Worm (Caenorhabditis elegans) whole organism, L2 larva: ENCODE data around the gene F46F5.15.
"Not testable (repeated sequence)": the region's sequence is repeated elsewhere in the genome, so short reads cannot be mapped to it uniquely, and the experiment has no call there.

Experiments used
- F13H6.1 ChIP-seq: sonication (generic microtip); optimal IDR thresholded peaks from 2 replicates; lab custom pipeline; 2016; ENCODE audit warnings: missing genetic modification characterization, missing compliant biosample characterization
- Y55F3AM.14 ChIP-seq: fragments of 200-800 bp; sonication (Bioruptor generic); optimal IDR thresholded peaks from 2 replicates; lab custom pipeline; 2018; ENCODE audit warnings: mild to moderate bottlenecking, missing genetic modification characterization, missing compliant biosample characterization
- ZK546.5 ChIP-seq: sonication (generic microtip); optimal IDR thresholded peaks from 2 replicates; lab custom pipeline; 2017; ENCODE audit warnings: missing biosample characterization, missing genetic modification characterization
- alr-1 ChIP-seq: fragments of 150-350 bp; optimal IDR thresholded peaks from 2 replicates; lab custom pipeline; 2014; ENCODE audit warnings: missing biosample characterization, missing genetic modification characterization
- aly-2 ChIP-seq: fragments of 150-350 bp; optimal IDR thresholded peaks from 2 replicates; lab custom pipeline; 2014; ENCODE audit warnings: missing biosample characterization, missing genetic modification characterization
- ama-1 ChIP-seq: fragments of 150-350 bp; optimal IDR thresholded peaks from 2 replicates; lab custom pipeline; 2018; ENCODE audit warnings: inconsistent platforms
- blmp-1 ChIP-seq: sonication (generic microtip); optimal IDR thresholded peaks from 2 replicates; lab custom pipeline; 2017; ENCODE audit warnings: missing genetic modification characterization, mild to moderate bottlenecking, missing compliant biosample characterization, antibody characterized with exemption, moderate library complexity; ENCODE audit not compliant: insufficient read depth
- ceh-16 ChIP-seq: fragments of 150-350 bp; optimal IDR thresholded peaks from 2 replicates; lab custom pipeline; 2014; ENCODE audit warnings: missing biosample characterization, missing genetic modification characterization
- ceh-82 ChIP-seq: fragments of 150-350 bp; optimal IDR thresholded peaks from 2 replicates; lab custom pipeline; 2014; ENCODE audit warnings: missing biosample characterization, missing genetic modification characterization
- crh-2 ChIP-seq: sonication (generic microtip); optimal IDR thresholded peaks from 2 replicates; lab custom pipeline; 2017; ENCODE audit warnings: missing biosample characterization, missing genetic modification characterization
- dmd-4 ChIP-seq: sonication (generic microtip); optimal IDR thresholded peaks from 2 replicates; lab custom pipeline; 2017; ENCODE audit warnings: missing biosample characterization, missing genetic modification characterization
- elt-1 ChIP-seq: fragments of 150-350 bp; optimal IDR thresholded peaks from 2 replicates; lab custom pipeline; 2014; ENCODE audit warnings: missing biosample characterization, missing genetic modification characterization
- elt-3 ChIP-seq: sonication (generic microtip); optimal IDR thresholded peaks from 2 replicates; lab custom pipeline; 2017; ENCODE audit warnings: missing biosample characterization, missing genetic modification characterization
- lin-11 ChIP-seq: fragments of 150-350 bp; sonication (generic microtip); optimal IDR thresholded peaks from 2 replicates; lab custom pipeline; 2014; ENCODE audit warnings: missing biosample characterization, missing genetic modification characterization, inconsistent platforms, mixed read lengths
- lin-13 ChIP-seq: fragments of 150-350 bp; optimal IDR thresholded peaks from 2 replicates; lab custom pipeline; 2014; ENCODE audit warnings: missing biosample characterization, missing genetic modification reagents, missing genetic modification characterization
- lsy-2 ChIP-seq, 2 experiments: fragments of 150-350 bp in 1 of 2; sonication (generic microtip) in 1 of 2; optimal IDR thresholded peaks; 2 replicates each; lab custom pipeline; 2014 to 2017; ENCODE audit warnings: missing biosample characterization in 2 of 2, missing genetic modification characterization in 2 of 2
- mab-5 ChIP-seq: fragments of 150-350 bp; optimal IDR thresholded peaks from 2 replicates; lab custom pipeline; 2014; ENCODE audit warnings: missing biosample characterization, missing genetic modification characterization
- mbf-1 ChIP-seq: sonication (generic microtip); optimal IDR thresholded peaks from 2 replicates; lab custom pipeline; 2017; ENCODE audit warnings: missing biosample characterization, missing genetic modification characterization
- mdl-1 ChIP-seq, 2 experiments: fragments of 150-350 bp in 1 of 2; sonication (generic microtip) in 1 of 2; optimal IDR thresholded peaks; 2 replicates each; lab custom pipeline; 2017; ENCODE audit warnings: missing biosample characterization in 2 of 2, missing genetic modification characterization in 2 of 2
- nhr-10 ChIP-seq: sonication (generic microtip); optimal IDR thresholded peaks from 2 replicates; lab custom pipeline; 2017; ENCODE audit warnings: missing biosample characterization, missing genetic modification characterization
- nhr-11 ChIP-seq: fragments of 150-350 bp; optimal IDR thresholded peaks from 2 replicates; lab custom pipeline; 2014; ENCODE audit warnings: missing biosample characterization, missing genetic modification characterization
- nhr-12 ChIP-seq: fragments of 150-350 bp; optimal IDR thresholded peaks from 2 replicates; lab custom pipeline; 2014; ENCODE audit warnings: missing biosample characterization, missing genetic modification characterization
- nhr-129 ChIP-seq: fragments of 150-350 bp; optimal IDR thresholded peaks from 2 replicates; lab custom pipeline; 2014; ENCODE audit warnings: missing biosample characterization, missing genetic modification characterization
- nhr-21 ChIP-seq: fragments of 150-350 bp; optimal IDR thresholded peaks from 2 replicates; lab custom pipeline; 2014; ENCODE audit warnings: missing biosample characterization, missing genetic modification characterization
- nhr-23 ChIP-seq: fragments of 150-350 bp; optimal IDR thresholded peaks from 2 replicates; lab custom pipeline; 2014; ENCODE audit warnings: missing biosample characterization, missing genetic modification reagents, missing genetic modification characterization
- nhr-237 ChIP-seq: fragments of 150-350 bp; optimal IDR thresholded peaks from 2 replicates; lab custom pipeline; 2014; ENCODE audit warnings: missing biosample characterization, missing genetic modification characterization
- nhr-25 ChIP-seq: fragments of 150-350 bp; sonication (generic microtip); optimal IDR thresholded peaks from 3 replicates; lab custom pipeline; 2014; ENCODE audit warnings: missing biosample characterization, missing genetic modification characterization
- nhr-6 ChIP-seq: fragments of 150-350 bp; optimal IDR thresholded peaks from 2 replicates; lab custom pipeline; 2014; ENCODE audit warnings: missing biosample characterization, missing genetic modification characterization
- nhr-77 ChIP-seq: fragments of 150-350 bp; optimal IDR thresholded peaks from 2 replicates; lab custom pipeline; 2014; ENCODE audit warnings: missing biosample characterization, missing genetic modification characterization
- sem-4 ChIP-seq: fragments of 150-350 bp; optimal IDR thresholded peaks from 2 replicates; lab custom pipeline; 2014; ENCODE audit warnings: missing biosample characterization, missing genetic modification reagents, missing genetic modification characterization
- skn-1 ChIP-seq: sonication (generic microtip); optimal IDR thresholded peaks from 2 replicates; lab custom pipeline; 2017; ENCODE audit warnings: missing biosample characterization, missing genetic modification characterization
- sma-9 ChIP-seq, 2 experiments: fragments of 150-350 bp in 1 of 2; sonication (generic microtip) in 1 of 2; optimal IDR thresholded peaks; 2 replicates each; lab custom pipeline; 2014 to 2016; ENCODE audit warnings: missing genetic modification characterization in 2 of 2, mild to moderate bottlenecking in 1 of 2, missing biosample characterization in 1 of 2, missing compliant biosample characterization in 1 of 2, missing genetic modification reagents in 1 of 2, moderate library complexity in 1 of 2
- snpc-4 ChIP-seq: fragments of 150-350 bp; optimal IDR thresholded peaks from 2 replicates; lab custom pipeline; 2014; ENCODE audit warnings: missing biosample characterization, missing genetic modification characterization
- unc-55 ChIP-seq: fragments of 150-350 bp; sonication (generic microtip); optimal IDR thresholded peaks from 3 replicates; lab custom pipeline; 2014; ENCODE audit warnings: missing biosample characterization, missing genetic modification reagents, missing genetic modification characterization
- unc-62 ChIP-seq: fragments of 150-350 bp; optimal IDR thresholded peaks from 2 replicates; lab custom pipeline; 2014; ENCODE audit warnings: missing biosample characterization, missing genetic modification reagents, missing genetic modification characterization
- zag-1 ChIP-seq: fragments of 150-350 bp; optimal IDR thresholded peaks from 2 replicates; lab custom pipeline; 2014; ENCODE audit warnings: missing biosample characterization, missing genetic modification characterization
- ztf-1 ChIP-seq: fragments of 200-800 bp; sonication (Bioruptor generic); conservative IDR thresholded peaks from 2 replicates; pipeline ENCODE4 v1.3.6; 2022; ENCODE audit warnings: missing genetic modification characterization, missing compliant biosample characterization
- ztf-4 ChIP-seq: fragments of 150-350 bp; optimal IDR thresholded peaks from 2 replicates; lab custom pipeline; 2014; ENCODE audit warnings: missing biosample characterization, missing genetic modification characterization

F46F5.15 gene

DNA sequence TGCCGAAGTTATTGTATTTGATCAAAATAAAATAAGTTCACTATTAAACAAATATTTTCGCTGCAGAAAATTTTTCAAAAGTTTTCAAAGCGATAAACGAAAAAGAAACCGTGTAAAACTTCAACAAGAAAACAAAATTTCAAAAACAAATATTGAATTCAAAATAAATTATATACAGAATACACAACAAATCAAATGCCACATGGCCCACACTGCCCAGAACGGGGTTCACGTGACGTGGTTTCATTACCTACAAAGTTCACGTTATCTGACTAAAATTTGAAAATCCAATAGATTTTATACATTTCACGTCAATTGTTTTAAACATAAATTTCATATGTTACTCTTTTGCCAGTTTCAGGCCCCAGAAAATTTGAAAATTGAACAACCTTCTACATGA is 32.3 kb downstream of the F46F5.15 start, which contains the start of gene F46F5.7:
TSS of gene F46F5.7 (minus strand) at position 101 of the 400 bp plus-strand sequence.
- TF ChIP-seq mdl-1 (tag; optimal IDR thresholded peaks at IDR 0.05; lab: Kevin White, UChicago) (no peak), alr-1 (tag; lab: Kevin White, UChicago) (no peak), mab-5 (tag; lab: Kevin White, UChicago) (no peak), ceh-16 (tag; lab: Kevin White, UChicago) (no peak), snpc-4 (no peak), elt-1 (tag; lab: Kevin White, UChicago) (no peak), F13H6.1 (tag; lab: Kevin White, UChicago) (no peak), ama-1 (lab: Kevin White, UChicago) (no peak), nhr-10 (tag; lab: Kevin White, UChicago) (no peak), nhr-12 (tag; lab: Kevin White, UChicago) (no peak), nhr-11 (tag; lab: Kevin White, UChicago) (no peak), nhr-25 (tag; lab: Kevin White, UChicago) (no peak), ZK546.5 (tag; lab: Kevin White, UChicago) (no peak), dmd-4 (tag; lab: Kevin White, UChicago) (no peak)

DNA sequence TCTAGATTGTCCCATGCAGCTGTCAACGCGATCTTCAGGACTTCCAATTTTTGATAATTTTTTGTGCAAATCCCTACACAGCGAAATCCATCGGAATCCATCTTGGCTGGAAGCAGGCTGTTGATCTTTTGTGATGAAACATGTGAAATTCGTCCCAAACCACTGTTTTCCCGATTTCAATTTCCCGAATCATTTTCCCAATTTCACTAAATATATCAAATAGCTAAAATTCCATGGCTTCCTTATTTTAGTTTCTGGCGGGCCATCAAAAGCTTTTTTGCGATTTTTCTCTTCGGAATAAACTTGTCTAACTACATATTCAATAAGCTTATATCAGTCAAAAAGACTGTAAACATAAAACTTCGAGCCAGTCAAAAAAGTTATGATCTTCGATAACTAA is 33.3 kb downstream of the F46F5.15 start, which contains the start of gene F46F5.8:
TSS of gene F46F5.8 (minus strand) at position 101 of the 400 bp plus-strand sequence.
- TF ChIP-seq dmd-4 (tag; lab: Kevin White, UChicago) = no peak
- no peak for TF ChIP-seq nhr-129
- no peak for TF ChIP-seq sem-4 (tag; lab: Kevin White, UChicago)
- TF ChIP-seq lsy-2 (tag; optimal IDR thresholded peaks at IDR 0.05; lab: Kevin White, UChicago) = no peak
- TF ChIP-seq Y55F3AM.14 = no peak
- TF ChIP-seq nhr-6 (tag; lab: Kevin White, UChicago) = no peak
- no peak for TF ChIP-seq ama-1 (lab: Kevin White, UChicago)
- no peak for TF ChIP-seq nhr-10 (tag; lab: Kevin White, UChicago)

DNA sequence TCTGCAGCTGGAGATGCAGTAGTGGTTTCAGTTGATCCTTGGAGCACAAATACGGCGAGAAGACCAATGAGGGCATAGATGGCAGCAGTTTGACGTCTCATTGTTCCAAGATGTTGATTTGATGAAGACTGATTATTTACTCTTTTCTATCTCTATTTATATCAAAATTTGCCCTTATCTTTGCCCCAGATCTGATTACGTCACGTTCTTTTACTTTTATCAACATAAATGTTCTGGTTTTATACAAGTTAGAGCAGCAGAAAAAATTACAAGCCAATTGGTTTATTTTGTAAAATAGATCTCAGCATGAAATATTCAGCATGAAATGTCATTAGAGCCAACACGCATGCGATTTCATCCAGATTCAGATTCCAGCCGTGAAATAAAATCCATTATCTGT is 34.5 kb downstream of the F46F5.15 start, which contains the start of gene msrp-4:
TSS of gene msrp-4 (minus strand) at position 101 of the 400 bp plus-strand sequence.
- TF ChIP-seq nhr-11 (tag; lab: Kevin White, UChicago); elt-1 (tag; lab: Kevin White, UChicago); lin-13 (GFP tag; lab: Kevin White, UChicago): not testable (repeated sequence)

- TF ChIP-seq lin-11 (no peak), unc-62 (GFP tag; lab: Kevin White, UChicago) (no peak), nhr-237 (no peak), dmd-4 (tag; lab: Kevin White, UChicago) (no peak), nhr-21 (tag; lab: Kevin White, UChicago) (no peak)
- TF ChIP-seq, all 48 proteins: peak for 0
Observed at ce11 chrII:823529-823928, 35.3 kb downstream of the F46F5.15 start, which contains the start of gene F46F5.10. F46F5.10 (plus strand) TSS chrII:823829.

ce11 chrII:825521-825920 is 37.3 kb downstream of the F46F5.15 start, which contains the start of gene F28A10.1:
F28A10.1 (plus strand) TSS chrII:825821.
- no peak for TF ChIP-seq ztf-4
- TF ChIP-seq nhr-11 (tag; lab: Kevin White, UChicago) = no peak
- TF ChIP-seq Y55F3AM.14 = no peak
- no peak for TF ChIP-seq mab-5 (tag; lab: Kevin White, UChicago)
- TF ChIP-seq zag-1 (tag; lab: Kevin White, UChicago) = no peak
- TF ChIP-seq mdl-1 (tag; optimal IDR thresholded peaks at IDR 0.05; lab: Kevin White, UChicago) = no peak
- TF ChIP-seq ceh-82 (tag; lab: Kevin White, UChicago) = no peak
- no peak for TF ChIP-seq nhr-23 (tag; lab: Kevin White, UChicago)
- TF ChIP-seq elt-3 = no peak
- no peak for TF ChIP-seq nhr-25 (tag; lab: Kevin White, UChicago)
- no peak for TF ChIP-seq skn-1 (tag; lab: Kevin White, UChicago)
- no peak for TF ChIP-seq blmp-1

DNA sequence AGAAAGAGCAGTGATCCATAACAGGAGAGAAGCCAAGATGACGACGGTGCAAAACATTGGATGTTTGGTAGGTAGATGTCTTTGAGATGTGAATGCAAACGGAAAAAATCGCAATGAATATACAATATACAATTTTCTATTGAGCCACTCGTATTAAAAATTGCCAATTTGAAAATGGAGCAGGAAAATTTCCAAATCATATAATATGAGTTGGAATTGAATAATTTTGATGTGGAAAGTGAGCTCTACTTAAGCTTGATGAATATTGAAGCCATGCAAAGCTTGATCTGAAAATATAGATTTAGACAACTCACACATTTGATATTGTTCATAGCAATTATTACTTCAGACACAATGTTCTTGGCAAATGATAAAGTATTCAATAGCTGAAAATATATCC is 50.2 kb downstream of the F46F5.15 start, which contains the start of gene F28A10.8:
TSS of gene F28A10.8 (minus strand) at position 101 of the 400 bp plus-strand sequence.
- TF ChIP-seq ceh-16 (tag; lab: Kevin White, UChicago) = no peak
- TF ChIP-seq nhr-77 (tag; lab: Kevin White, UChicago) = no peak
- no peak for TF ChIP-seq crh-2 (tag; lab: Kevin White, UChicago)
- TF ChIP-seq aly-2 (tag; lab: Kevin White, UChicago) = no peak
- TF ChIP-seq snpc-4 = no peak
- no peak for TF ChIP-seq lsy-2 (tag; optimal IDR thresholded peaks at IDR 0.05; lab: Kevin White, UChicago)
- TF ChIP-seq mab-5 (tag; lab: Kevin White, UChicago) = no peak
- no peak for TF ChIP-seq sma-9 (GFP tag; optimal IDR thresholded peaks at IDR 0.05; lab: Kevin White, UChicago)
- no peak for TF ChIP-seq sma-9 (tag; optimal IDR thresholded peaks at IDR 0.05; lab: Kevin White, UChicago)
- no peak for TF ChIP-seq ztf-1 (GFP tag; lab: Robert Waterston, UW)
- no peak for TF ChIP-seq lin-11
- no peak for TF ChIP-seq nhr-237
- no peak for TF ChIP-seq Y55F3AM.14
- TF ChIP-seq F13H6.1 (tag; lab: Kevin White, UChicago) = no peak
- TF ChIP-seq mdl-1 (tag; optimal IDR thresholded peaks at IDR 0.05; lab: Kevin White, UChicago) = no peak
- no peak for TF ChIP-seq nhr-10 (tag; lab: Kevin White, UChicago)
- no peak for TF ChIP-seq mbf-1 (tag; lab: Kevin White, UChicago)
- TF ChIP-seq ama-1 (lab: Kevin White, UChicago) = no peak
- no peak for TF ChIP-seq unc-55 (GFP tag; lab: Kevin White, UChicago)
